Worm (Caenorhabditis elegans) whole organism, midembryonic: ENCODE results near the gene lin-32.

ENCODE experiments used
- cog-1 ChIP-seq: sonication (generic microtip); optimal IDR thresholded peaks from 2 replicates; lab custom pipeline; 2016; ENCODE audit warnings: missing genetic modification characterization, missing compliant biosample characterization
- flt-1 ChIP-seq: fragments of 200-800 bp; sonication (Bioruptor generic); IDR thresholded peaks from 2 replicates; pipeline ENCODE4 v1.3.6; 2022; ENCODE audit warnings: missing genetic modification characterization, missing compliant biosample characterization
- ref-1 ChIP-seq: fragments of 200-800 bp; sonication (Bioruptor generic); conservative IDR thresholded peaks from 2 replicates; pipeline ENCODE4 v1.3.6; 2022; ENCODE audit warnings: missing genetic modification reagents, missing genetic modification characterization, missing compliant biosample characterization
- tab-1 ChIP-seq: fragments of 200-800 bp; sonication (Bioruptor generic); IDR thresholded peaks from 2 replicates; pipeline ENCODE4 v1.3.6; 2022; ENCODE audit warnings: missing genetic modification characterization, missing compliant biosample characterization

- TF ChIP-seq flt-1 (no peak), tab-1 (no peak), cog-1 (tag; lab: Kevin White, UChicago) (no peak), ref-1 (no peak)
These were observed 46.1 kb upstream of the lin-32 start for ce11 chrX:2276000-2276399.
